Fruit fly (Drosophila melanogaster) Kc167 (cell line): Measurements from ENCODE around the gene Acp26Aa.

Experiments
- Myc ChIP-seq: fragments of >200 bp; optimal IDR thresholded peaks from 2 replicates; lab custom pipeline; 2017; ENCODE audit warnings: missing external identifiers
- Sin3A ChIP-seq: fragments of >200 bp; optimal IDR thresholded peaks from 2 replicates; lab custom pipeline; 2018; ENCODE audit warnings: missing external identifiers
- h ChIP-seq: fragments of >200 bp; optimal IDR thresholded peaks from 3 replicates; lab custom pipeline; 2018; ENCODE audit warnings: missing external identifiers
- insv ChIP-seq: fragments of >200 bp; optimal IDR thresholded peaks from 3 replicates; lab custom pipeline; 2018; ENCODE audit warnings: missing external identifiers
- psq ChIP-seq: fragments of >200 bp; optimal IDR thresholded peaks from 2 replicates; lab custom pipeline; 2017; ENCODE audit warnings: missing external identifiers
- ttk ChIP-seq: sonication (Bioruptor generic); optimal IDR thresholded peaks from 2 replicates; lab custom pipeline; 2017; ENCODE audit warnings: missing external identifiers

Acp26Aa gene

DNA sequence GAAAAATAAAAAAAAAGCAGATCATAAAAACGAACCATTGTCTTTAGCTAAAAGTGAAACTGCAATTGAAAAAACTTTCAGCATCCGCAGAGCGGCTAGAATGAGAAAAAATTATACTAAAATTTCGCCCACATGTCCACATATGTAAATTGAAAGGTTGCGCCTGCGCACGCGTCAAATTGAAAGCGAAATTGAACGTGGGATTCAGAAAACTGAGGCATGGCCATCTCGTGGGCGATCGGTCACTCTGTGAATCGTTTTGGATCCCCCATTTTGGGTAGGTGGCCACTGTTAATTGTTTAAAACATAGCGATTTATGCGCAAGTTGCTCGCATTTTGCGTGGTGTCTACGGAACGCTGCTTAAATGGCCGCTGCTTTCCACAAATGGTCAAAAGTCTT lies 837 bp upstream of the Acp26Aa start:
- TF ChIP-seq h (no peak), insv (lab: Kevin White, UChicago) (no peak), Myc (lab: Kevin White, UChicago) (no peak), psq (lab: Kevin White, UChicago) (no peak)

dm6 chr2L:5892762-5893161 lies 934 bp downstream of the Acp26Aa start, which contains the start of gene Acp26Ab:
TSS of gene Acp26Ab (minus strand) at chr2L:5892862.
- TF ChIP-seq Sin3A (lab: Kevin White, UChicago) (no peak), Myc (lab: Kevin White, UChicago) (no peak), psq (lab: Kevin White, UChicago) (no peak), insv (lab: Kevin White, UChicago) (no peak), ttk (no peak), h (no peak)

- TF ChIP-seq h (no peak), insv (lab: Kevin White, UChicago) (no peak), Myc (lab: Kevin White, UChicago) (no peak), psq (lab: Kevin White, UChicago) (no peak), Sin3A (lab: Kevin White, UChicago) (no peak), ttk (no peak)
Observed at dm6 chr2L:5890556-5890955, 3.1 kb downstream of the Acp26Aa start.

dm6 chr2L:5886955-5887354 lies 6.7 kb downstream of the Acp26Aa start:
- no peak for TF ChIP-seq Sin3A (lab: Kevin White, UChicago)
- TF ChIP-seq insv (lab: Kevin White, UChicago), result no peak
- TF ChIP-seq ttk, result no peak
- no peak for TF ChIP-seq h
- TF ChIP-seq psq (lab: Kevin White, UChicago), result no peak
- TF ChIP-seq Myc (lab: Kevin White, UChicago), result no peak

dm6 chr2L:5885702-5886101 lies 8.0 kb downstream of the Acp26Aa start, which contains the start of gene CG9029:
TSS of gene CG9029 (plus strand) at chr2L:5886002.
- no peak for TF ChIP-seq ttk
- TF ChIP-seq insv (lab: Kevin White, UChicago), result no peak
- TF ChIP-seq Myc (lab: Kevin White, UChicago), result no peak
- TF ChIP-seq Sin3A (lab: Kevin White, UChicago), result no peak
- no peak for TF ChIP-seq h
- no peak for TF ChIP-seq psq (lab: Kevin White, UChicago)

DNA sequence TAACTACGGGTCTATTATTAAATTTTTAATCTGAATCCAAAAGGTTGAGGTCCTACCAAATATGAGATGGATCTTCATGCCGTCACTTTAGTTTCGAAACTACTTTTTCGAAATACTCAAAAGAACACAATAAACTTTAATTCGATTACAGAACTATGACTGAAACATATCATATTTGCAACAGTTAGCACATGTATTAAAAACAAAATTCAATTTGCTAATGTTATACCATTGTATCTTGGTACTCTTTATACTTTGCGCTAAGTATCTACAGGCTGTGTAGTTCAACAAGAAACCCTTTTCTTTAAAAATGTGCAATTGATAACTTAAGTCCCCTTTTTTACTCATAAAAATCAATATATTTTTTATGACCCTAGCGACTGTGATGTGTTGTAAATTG lies 9.0 kb downstream of the Acp26Aa start, which contains the start of the genes Sfp26Ac and CG43185:
TSS of gene Sfp26Ac (minus strand) at position 101 of the 400 bp plus-strand sequence.
TSS of gene CG43185 (plus strand) at position 215 of the 400 bp plus-strand sequence.
- TF ChIP-seq psq (lab: Kevin White, UChicago) (no peak), ttk (no peak), h (no peak), insv (lab: Kevin White, UChicago) (no peak), Sin3A (lab: Kevin White, UChicago) (no peak), Myc (lab: Kevin White, UChicago) (no peak)

- TF ChIP-seq h (no peak), psq (lab: Kevin White, UChicago) (no peak), insv (lab: Kevin White, UChicago) (no peak), Sin3A (lab: Kevin White, UChicago) (no peak), Myc (lab: Kevin White, UChicago) (no peak)
Observed at dm6 chr2L:5883441-5883840, 10.3 kb downstream of the Acp26Aa start, which contains the start of gene CG44574. TSS of gene CG44574 (plus strand) at chr2L:5883741.

DNA sequence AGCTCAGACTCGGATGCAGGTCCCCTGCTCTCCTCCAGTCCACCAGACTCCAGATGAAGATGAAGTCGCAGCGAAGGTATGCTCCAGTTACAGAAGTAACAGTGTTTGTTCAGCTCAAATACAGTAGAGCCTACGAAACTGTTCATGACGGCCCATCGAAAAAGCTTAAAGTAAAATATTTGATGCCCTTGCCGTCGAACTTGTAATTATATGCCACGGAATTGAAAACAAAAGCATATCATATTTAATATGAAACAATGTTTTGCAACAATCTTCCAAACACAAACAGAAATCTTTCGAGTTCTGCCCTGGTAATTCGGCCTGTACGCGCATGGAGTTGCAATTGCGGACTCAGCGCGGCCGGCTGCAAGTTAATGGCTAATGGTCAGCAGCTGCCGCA lies 12.5 kb downstream of the Acp26Aa start:
- TF ChIP-seq insv (lab: Kevin White, UChicago) (no peak), psq (lab: Kevin White, UChicago) (no peak), Myc (lab: Kevin White, UChicago) (no peak), h (no peak), Sin3A (lab: Kevin White, UChicago) (no peak), ttk (no peak)

DNA sequence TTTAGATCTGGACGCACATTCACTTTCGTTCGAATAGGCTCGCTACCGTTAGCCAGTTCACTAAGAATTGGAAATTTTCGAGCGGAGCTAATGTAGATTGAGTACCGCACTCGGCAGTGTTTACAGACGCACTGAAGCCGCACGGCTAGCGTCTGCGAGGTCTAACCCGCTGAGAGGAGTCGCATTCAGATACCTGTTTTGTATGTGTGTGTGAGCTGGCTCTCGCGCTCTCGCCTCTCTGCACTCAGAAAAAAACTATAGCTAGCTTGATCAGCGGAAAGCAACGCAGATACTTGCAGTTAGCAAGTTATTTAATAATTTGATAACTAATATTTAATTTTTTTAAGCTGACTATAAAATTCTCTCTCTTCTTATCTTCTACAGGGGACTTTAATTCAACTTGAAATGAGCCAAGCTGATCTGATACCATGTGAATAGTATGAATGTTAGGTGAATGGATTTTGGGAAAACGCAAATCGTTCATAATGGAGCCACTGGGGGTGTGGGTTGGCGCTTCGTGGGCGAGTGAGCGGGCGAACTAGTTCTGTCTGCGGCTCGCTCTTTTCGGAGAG lies 14.2 kb downstream of the Acp26Aa start, which contains the start of gene rau:
TSS of gene rau (minus strand) at position 136 of the 572 bp plus-strand sequence.
- TF ChIP-seq Myc (lab: Kevin White, UChicago) (no peak), ttk (no peak), h (no peak), Sin3A (lab: Kevin White, UChicago) (no peak), insv (lab: Kevin White, UChicago) (no peak), psq (lab: Kevin White, UChicago) (no peak)

DNA sequence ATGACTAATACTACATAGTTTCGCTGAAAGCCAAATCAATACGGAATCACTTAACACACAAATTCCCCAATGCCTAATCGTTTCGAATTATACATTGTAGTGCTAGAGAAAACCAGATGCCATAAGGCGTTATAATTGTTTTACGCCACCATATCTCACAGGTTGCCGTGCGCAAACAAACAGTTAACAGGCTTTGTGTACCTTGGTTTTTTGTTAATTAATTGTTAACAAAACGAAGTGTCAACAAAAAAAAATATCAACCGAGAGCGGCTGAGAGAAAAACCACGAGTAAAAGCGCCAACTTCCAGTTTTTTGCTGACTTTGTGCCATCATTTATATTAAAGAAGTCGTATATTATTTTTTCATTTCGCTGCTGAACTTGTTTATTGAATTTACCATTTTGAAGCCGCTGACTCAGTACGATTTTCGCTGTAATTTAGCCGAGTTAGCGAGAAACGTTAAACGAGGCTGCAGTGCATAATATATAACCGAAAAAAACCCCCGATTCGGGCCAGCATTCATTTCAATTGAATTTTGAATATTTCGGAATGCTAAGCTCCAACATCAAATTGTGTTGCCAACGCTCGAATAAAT lies 17.1 kb downstream of the Acp26Aa start:
- TF ChIP-seq psq (lab: Kevin White, UChicago) (no peak), ttk (no peak), h (no peak), insv (lab: Kevin White, UChicago) (no peak), Sin3A (lab: Kevin White, UChicago) (no peak), Myc (lab: Kevin White, UChicago) (no peak)

DNA sequence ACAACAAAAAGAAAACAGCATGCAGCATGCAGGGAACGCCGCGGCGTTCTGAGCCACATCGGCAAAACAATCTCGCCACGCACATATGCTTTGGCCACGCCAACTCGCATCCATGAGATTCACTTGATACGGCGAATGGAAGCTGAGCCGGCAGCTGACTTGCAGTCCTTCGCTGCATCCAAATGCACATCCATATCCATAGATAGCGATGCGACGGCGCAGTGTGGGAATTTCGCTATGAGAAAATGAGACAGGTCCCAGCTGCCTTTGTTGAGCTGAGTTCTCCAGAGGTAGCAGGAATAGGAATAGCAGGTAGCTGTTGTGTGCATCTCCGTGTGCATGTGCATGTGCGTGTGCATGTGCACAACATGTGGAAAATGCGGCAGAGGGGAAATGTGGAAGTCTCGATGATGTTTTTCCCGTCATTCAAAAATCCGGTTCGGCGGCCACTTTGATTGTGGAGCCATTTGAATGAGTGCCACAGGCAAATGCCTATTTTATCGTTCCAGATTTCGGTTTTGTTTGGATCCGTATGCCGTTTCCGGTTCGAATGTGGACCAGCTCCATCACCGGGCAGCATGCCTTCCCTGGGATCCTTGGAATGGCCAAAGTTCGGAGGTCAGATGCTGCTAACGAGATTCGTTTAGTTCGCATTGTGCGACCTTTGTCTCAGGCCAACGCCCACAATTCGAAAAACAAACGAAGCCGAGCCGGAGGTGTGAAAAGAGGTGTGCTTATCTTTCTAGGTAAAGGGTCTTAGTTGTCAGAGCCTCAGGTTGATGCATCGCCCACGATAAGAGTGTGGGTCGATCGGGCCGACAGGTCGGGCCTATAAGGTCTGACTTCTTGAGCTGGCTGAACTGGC lies 22.6 kb downstream of the Acp26Aa start:
- TF ChIP-seq insv (lab: Kevin White, UChicago), result no peak
- TF ChIP-seq ttk, result no peak
- TF ChIP-seq Sin3A (lab: Kevin White, UChicago), result no peak
- no peak for TF ChIP-seq psq (lab: Kevin White, UChicago)
- no peak for TF ChIP-seq h
- TF ChIP-seq Myc (lab: Kevin White, UChicago), result no peak
